Worm (Caenorhabditis elegans): ENCODE data around the gene Y54F10AR.2.

Gene Y54F10AR.2

ce11 chrIII:2576360-2577259 lies 5.3 kb upstream of the Y54F10AR.2 start (continued):
- TF ChIP-seq ceh-100 (GFP tag; IDR thresholded peaks at IDR 0.05) (no peak), nhr-179 (tag; optimal IDR thresholded peaks at IDR 0.05) (no peak), repo-1 (tag; optimal IDR thresholded peaks at IDR 0.05) (no peak), Y53G8AR.9 (GFP tag; conservative IDR thresholded peaks at IDR 0.05) (no peak), ztf-22 (GFP tag; optimal IDR thresholded peaks at IDR 0.05) (no peak), ceh-27 (GFP tag; optimal IDR thresholded peaks at IDR 0.05) (no peak), sdz-38 (tag; optimal IDR thresholded peaks at IDR 0.05) (no peak), nhr-27 (tag; optimal IDR thresholded peaks at IDR 0.05) (no peak), B0035.1 (tag; optimal IDR thresholded peaks at IDR 0.05) (no peak), egl-18 (GFP tag; IDR thresholded peaks at IDR 0.05) (no peak), hsf-1 (GFP tag; IDR thresholded peaks at IDR 0.05) (no peak), akir-1 (GFP tag; optimal IDR thresholded peaks at IDR 0.05) (no peak), ztf-3 (GFP tag; optimal IDR thresholded peaks at IDR 0.05) (no peak), ZK185.1 (tag; optimal IDR thresholded peaks at IDR 0.05; ENCODE audit: poor library complexity, severe bottlenecking) (no peak), dpff-1 (tag; optimal IDR thresholded peaks at IDR 0.05) (no peak), F10E7.11 (tag; optimal IDR thresholded peaks at IDR 0.05) (no peak), Y53F4B.3 (GFP tag; IDR thresholded peaks at IDR 0.05) (no peak), efl-1 (GFP tag; optimal IDR thresholded peaks at IDR 0.05) (no peak), lag-1 (GFP tag; IDR thresholded peaks at IDR 0.05) (no peak), nhr-80 (tag; optimal IDR thresholded peaks at IDR 0.05) (peak; percentile 67), mes-4 (tag; optimal IDR thresholded peaks at IDR 0.05) (no peak), rcor-1 (GFP tag; IDR thresholded peaks at IDR 0.05) (no peak), egl-44 (GFP tag; IDR thresholded peaks at IDR 0.05) (no peak), rec-8 (tag; optimal IDR thresholded peaks at IDR 0.05) (no peak), nfya-1 (tag; optimal IDR thresholded peaks at IDR 0.05; ENCODE audit: borderline replicate concordance, insufficient read depth) (no peak), T26A5.8 (tag; optimal IDR thresholded peaks at IDR 0.05) (no peak), rpc-1 (optimal IDR thresholded peaks at IDR 0.05) (no peak), rpc-1 (tag; optimal IDR thresholded peaks at IDR 0.05) (no peak), F39B2.1 (GFP tag; IDR thresholded peaks at IDR 0.05) (no peak), lin-40 (tag; optimal IDR thresholded peaks at IDR 0.05) (peak; percentile 36), ceh-79 (tag; optimal IDR thresholded peaks at IDR 0.05) (no peak), F55B11.4 (tag; optimal IDR thresholded peaks at IDR 0.05; ENCODE audit: borderline replicate concordance, insufficient read depth) (no peak), madf-3 (GFP tag; IDR thresholded peaks at IDR 0.05) (no peak), ztf-26 (tag; optimal IDR thresholded peaks at IDR 0.05) (no peak), die-1 (tag; optimal IDR thresholded peaks at IDR 0.05) (no peak), athp-1 (tag; optimal IDR thresholded peaks at IDR 0.05) (no peak), F23B12.7 (tag; optimal IDR thresholded peaks at IDR 0.05; ENCODE audit: insufficient read depth) (no peak), fkh-3 (tag; optimal IDR thresholded peaks at IDR 0.05) (no peak), bed-2 (GFP tag; IDR thresholded peaks at IDR 0.05) (no peak), nhr-90 (tag; optimal IDR thresholded peaks at IDR 0.05) (no peak), unc-62 (GFP tag; optimal IDR thresholded peaks at IDR 0.05) (no peak), zim-3 (tag; optimal IDR thresholded peaks at IDR 0.05) (no peak), madf-10 (tag; optimal IDR thresholded peaks at IDR 0.05) (peak; percentile 13), snpc-1.3 (tag; optimal IDR thresholded peaks at IDR 0.05; ENCODE audit: insufficient read depth) (no peak), F52B5.7 (tag; optimal IDR thresholded peaks at IDR 0.05) (no peak), hmg-20 (GFP tag; IDR thresholded peaks at IDR 0.05) (no peak), ztf-6 (GFP tag; IDR thresholded peaks at IDR 0.05) (no peak), somi-1 (GFP tag; optimal IDR thresholded peaks at IDR 0.05) (no peak)
